Worm (Caenorhabditis elegans) whole organism, L3 larva: ENCODE measurements around the gene nmat-1.

Experiments
- ceh-9 ChIP-seq: sonication (generic microtip); optimal IDR thresholded peaks from 2 replicates; lab custom pipeline; 2018; ENCODE audit warnings: missing biosample characterization, missing genetic modification characterization
- jun-1 ChIP-seq: fragments of 150-350 bp; optimal IDR thresholded peaks from 2 replicates; lab custom pipeline; 2014; ENCODE audit warnings: missing biosample characterization, missing genetic modification reagents, missing genetic modification characterization
- nhr-11 ChIP-seq: fragments of 150-350 bp; optimal IDR thresholded peaks from 2 replicates; lab custom pipeline; 2014; ENCODE audit warnings: missing biosample characterization, missing genetic modification characterization
- nhr-76 ChIP-seq: fragments of 150-350 bp; sonication (generic microtip); optimal IDR thresholded peaks from 5 replicates; lab custom pipeline; 2014; ENCODE audit warnings: missing biosample characterization, missing genetic modification characterization
- unc-39 ChIP-seq: sonication (generic microtip); optimal IDR thresholded peaks from 4 replicates; lab custom pipeline; 2017; ENCODE audit warnings: missing biosample characterization, missing genetic modification characterization

DNA sequence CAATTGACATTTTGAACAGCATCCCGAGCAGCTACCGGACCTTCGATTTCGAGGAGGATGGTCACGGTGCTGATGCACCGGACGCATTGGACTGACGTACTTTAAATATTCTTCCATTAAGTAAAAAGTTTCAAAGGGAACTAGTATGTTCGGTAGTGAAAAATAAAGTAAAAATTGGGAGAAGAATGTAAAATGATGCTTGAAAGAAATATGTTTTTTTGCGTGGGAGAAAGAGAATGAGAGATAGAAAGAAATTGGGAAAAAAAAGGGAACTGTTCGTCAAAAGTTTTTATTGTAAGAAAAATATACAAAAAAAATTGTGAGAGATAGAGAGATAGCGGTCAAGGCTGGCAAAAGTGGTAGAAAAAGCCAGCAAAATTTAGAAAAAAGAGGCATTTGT is 16.1 kb upstream of the nmat-1 start, which contains the start of gene tsp-20:
- no peak for TF ChIP-seq nhr-11
- TF ChIP-seq jun-1 (tag; lab: Kevin White, UChicago) = no peak
- no peak for TF ChIP-seq ceh-9 (tag; lab: Kevin White, UChicago)
- TF ChIP-seq nhr-76 (tag; lab: Kevin White, UChicago) = no peak
- TF ChIP-seq unc-39 = no peak
